Worm (Caenorhabditis elegans): Measurements from ENCODE around the gene Y62F5A.12.

DNA sequence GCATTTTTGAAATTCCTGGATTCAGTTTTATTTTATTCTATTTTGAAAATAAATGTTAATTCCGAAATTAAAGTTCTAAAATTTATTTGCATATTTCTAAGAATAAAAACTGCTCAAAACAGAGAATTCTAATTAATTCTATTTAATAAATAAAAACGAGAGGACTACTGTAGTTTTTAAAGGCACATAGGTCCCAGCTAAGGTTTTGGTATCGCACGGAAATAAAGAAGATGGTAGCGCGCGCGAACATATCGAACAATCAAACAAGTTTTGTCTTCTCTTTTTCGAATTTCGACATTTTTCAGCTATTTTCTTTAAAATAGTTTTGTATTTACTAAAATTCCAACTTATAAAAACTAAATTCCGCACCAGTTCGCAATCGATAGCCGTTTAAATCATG lies 43.6 kb upstream of the Y62F5A.12 start:
- TF ChIP-seq ama-1 (optimal IDR thresholded peaks at IDR 0.05) (no peak), ama-1 (GFP tag; optimal IDR thresholded peaks at IDR 0.05) (no peak), sea-2 (GFP tag; IDR thresholded peaks at IDR 0.05) (no peak), unc-130 (GFP tag; optimal IDR thresholded peaks at IDR 0.05) (peak; percentile 58), hsf-1 (GFP tag; IDR thresholded peaks at IDR 0.05) (peak; percentile 88), dpff-1 (tag; optimal IDR thresholded peaks at IDR 0.05) (no peak), zfh-2 (GFP tag; conservative IDR thresholded peaks at IDR 0.05) (no peak)

Data from whole organism, young adult.